Worm (Caenorhabditis elegans) whole organism, L4/young adult: Measurements from ENCODE around the gene vem-1.

Experiments
- W03F9.2 ChIP-seq: fragments of 150-350 bp; optimal IDR thresholded peaks from 2 replicates; lab custom pipeline; 2014; ENCODE audit warnings: missing biosample characterization, missing genetic modification characterization
- him-1 ChIP-seq: sonication (generic microtip); optimal IDR thresholded peaks from 2 replicates; lab custom pipeline; 2016; ENCODE audit warnings: missing genotype, missing genetic modification reagents, missing genetic modification characterization, missing compliant biosample characterization

DNA sequence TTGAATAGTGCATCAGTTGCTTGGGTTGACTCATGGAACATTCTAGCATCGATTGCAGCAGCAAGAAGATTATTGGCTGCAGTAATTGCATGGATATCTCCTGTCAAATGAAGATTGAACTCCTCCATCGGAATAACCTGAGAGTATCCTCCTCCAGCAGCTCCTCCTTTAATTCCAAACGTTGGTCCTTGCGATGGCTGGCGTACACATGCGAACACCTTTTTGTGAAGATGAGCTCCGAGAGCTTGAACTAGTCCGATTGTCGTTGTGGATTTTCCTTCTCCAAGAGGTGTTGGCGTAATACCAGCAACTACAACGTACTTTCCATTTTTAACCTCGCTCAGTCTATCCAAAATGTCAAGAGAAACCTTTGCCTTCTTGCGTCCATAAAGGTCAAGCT, 5.7 kb downstream of the vem-1 start:
- TF ChIP-seq W03F9.2 (no peak), him-1 (tag; lab: Kevin White, UChicago) (no peak)
